Worm (Caenorhabditis elegans): ENCODE measurements around the gene F21D9.2.

DNA sequence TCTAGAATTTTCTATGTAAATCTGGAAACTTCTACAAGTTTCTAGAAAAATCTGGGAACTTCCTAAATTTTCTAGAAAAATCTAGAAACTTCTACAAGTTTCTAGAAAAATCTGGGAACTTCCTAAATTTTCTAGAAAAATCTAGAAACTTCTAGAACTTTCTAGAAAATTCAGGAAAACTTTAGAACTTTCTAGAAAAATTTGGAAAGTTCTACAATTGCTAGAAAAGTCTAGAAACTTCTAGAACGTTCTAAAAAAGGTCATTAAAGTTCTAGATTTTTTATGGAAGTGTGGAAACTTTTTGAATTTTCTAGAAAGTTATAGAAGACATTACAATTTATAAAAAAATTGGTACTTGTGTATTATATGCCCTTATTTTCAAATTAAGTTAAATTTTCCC lies 30.8 kb upstream of the F21D9.2 start, which contains the start of gene F55C9.5:
- no peak for TF ChIP-seq nhr-12 (tag; optimal IDR thresholded peaks at IDR 0.05)
- no peak for TF ChIP-seq lin-13 (GFP tag; optimal IDR thresholded peaks at IDR 0.05)
- TF ChIP-seq unc-62 (GFP tag; optimal IDR thresholded peaks at IDR 0.05) = no peak
- no peak for TF ChIP-seq elt-1 (tag; optimal IDR thresholded peaks at IDR 0.05)
- TF ChIP-seq R02D3.7 (tag; optimal IDR thresholded peaks at IDR 0.05) = no peak
- no peak for TF ChIP-seq lsy-2 (tag; optimal IDR thresholded peaks at IDR 0.05)
